Worm (Caenorhabditis elegans): Measurements from ENCODE around the gene tcer-1.

Gene tcer-1

DNA sequence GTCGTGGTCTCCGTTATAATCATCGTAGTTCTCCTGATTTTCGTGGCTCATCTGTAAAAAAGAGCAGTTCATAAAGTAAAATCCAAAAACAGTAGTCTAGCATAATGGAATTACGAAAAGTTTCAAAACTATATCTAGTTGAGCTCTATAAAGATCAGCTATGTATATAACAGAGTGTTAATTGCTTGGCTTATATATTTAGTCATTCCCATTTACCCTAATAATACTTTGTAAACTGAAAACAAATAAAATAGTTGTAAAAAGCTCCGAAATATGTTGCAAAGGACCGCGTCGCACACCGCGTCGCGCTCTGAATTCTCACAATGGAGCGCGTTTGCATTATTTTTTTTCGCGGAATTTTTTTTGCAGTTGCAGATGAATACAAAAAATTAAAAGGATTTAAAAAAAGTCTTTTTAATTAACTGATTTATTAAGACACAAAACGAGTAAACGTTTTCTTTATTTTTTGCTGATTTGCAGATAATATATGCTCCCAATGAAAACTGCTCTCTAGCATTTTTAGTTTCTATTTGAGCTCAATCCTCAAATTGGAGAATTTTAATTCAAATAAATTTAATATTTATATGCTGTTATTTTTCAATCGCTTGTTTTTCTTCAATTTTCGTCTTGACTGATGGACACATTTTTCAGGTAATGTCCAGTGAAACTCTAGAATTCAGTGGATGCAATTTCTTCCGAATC is at the start of gene tcer-1, which contains the start of gene ZK1127.5:
TSS of gene tcer-1 (minus strand) at position 51 of the 702 bp plus-strand sequence.
TSS of gene ZK1127.5 (plus strand) at position 652 of the 702 bp plus-strand sequence.
- no peak for TF ChIP-seq flt-1 (GFP tag; IDR thresholded peaks at IDR 0.05)
- TF ChIP-seq med-1 (GFP tag; optimal IDR thresholded peaks at IDR 0.05; ENCODE audit: insufficient read depth): no peak
- no peak for TF ChIP-seq T22C8.4 (GFP tag; IDR thresholded peaks at IDR 0.05)
- TF ChIP-seq cog-1 (tag; optimal IDR thresholded peaks at IDR 0.05): no peak
- no peak for TF ChIP-seq klf-2 (GFP tag; conservative IDR thresholded peaks at IDR 0.05)
- no peak for TF ChIP-seq ztf-29 (GFP tag; IDR thresholded peaks at IDR 0.05)
- no peak for TF ChIP-seq ref-1 (GFP tag; conservative IDR thresholded peaks at IDR 0.05)
- no peak for TF ChIP-seq ztf-23 (GFP tag; IDR thresholded peaks at IDR 0.05)
- no peak for TF ChIP-seq tab-1 (GFP tag; IDR thresholded peaks at IDR 0.05)

DNA sequence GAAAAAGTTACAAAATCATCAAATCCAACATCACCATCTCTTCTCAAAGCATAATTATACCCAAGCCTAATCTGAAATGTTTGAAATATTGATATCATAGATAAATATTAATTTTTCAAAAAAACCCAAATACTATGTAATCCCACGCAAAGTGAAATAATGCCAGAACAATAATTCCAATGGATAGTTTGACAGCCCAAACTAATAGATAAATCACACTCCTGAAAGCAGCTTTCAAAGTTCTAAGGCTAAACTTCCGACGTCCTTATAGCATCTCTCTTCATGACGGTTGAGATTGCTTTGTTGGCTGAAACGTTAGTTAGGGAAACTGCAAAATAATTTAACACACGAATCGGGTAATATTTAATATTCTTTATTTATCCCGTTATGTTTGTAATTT is 49.4 kb upstream of the tcer-1 start:
- TF ChIP-seq ztf-29 (GFP tag; IDR thresholded peaks at IDR 0.05) (no peak), T22C8.4 (GFP tag; IDR thresholded peaks at IDR 0.05) (no peak), tab-1 (GFP tag; IDR thresholded peaks at IDR 0.05) (no peak), cog-1 (tag; optimal IDR thresholded peaks at IDR 0.05) (no peak), ztf-23 (GFP tag; IDR thresholded peaks at IDR 0.05) (no peak), med-1 (GFP tag; optimal IDR thresholded peaks at IDR 0.05; ENCODE audit: insufficient read depth) (no peak), flt-1 (GFP tag; IDR thresholded peaks at IDR 0.05) (no peak), klf-2 (GFP tag; conservative IDR thresholded peaks at IDR 0.05) (no peak), ref-1 (GFP tag; conservative IDR thresholded peaks at IDR 0.05) (no peak)

DNA sequence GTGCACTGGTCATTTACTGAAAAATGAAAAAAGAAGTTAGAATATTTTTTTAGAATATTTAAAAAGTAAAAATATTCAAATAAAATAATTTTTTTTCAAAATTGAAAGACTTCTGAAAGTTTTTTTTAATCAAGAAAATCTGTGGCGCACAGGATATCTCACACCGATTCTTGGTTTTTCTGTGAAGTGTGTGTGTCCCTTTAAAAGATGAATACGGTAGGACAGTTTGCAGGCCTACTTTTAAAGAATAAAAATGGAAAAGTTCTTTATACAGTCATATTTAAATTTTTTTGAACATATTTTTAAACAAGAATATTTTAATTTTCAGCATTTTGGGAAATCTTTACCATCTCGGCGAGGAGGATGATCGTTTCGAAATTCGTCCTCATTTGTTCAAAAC is 48.7 kb upstream of the tcer-1 start, which contains the start of gene mct-5:
TSS of gene mct-5 (minus strand) at position 16 of the 400 bp plus-strand sequence.
- no peak for TF ChIP-seq ref-1 (GFP tag; conservative IDR thresholded peaks at IDR 0.05)
- TF ChIP-seq klf-2 (GFP tag; conservative IDR thresholded peaks at IDR 0.05): no peak
- no peak for TF ChIP-seq tab-1 (GFP tag; IDR thresholded peaks at IDR 0.05)
- TF ChIP-seq flt-1 (GFP tag; IDR thresholded peaks at IDR 0.05): no peak
- TF ChIP-seq med-1 (GFP tag; optimal IDR thresholded peaks at IDR 0.05; ENCODE audit: insufficient read depth): no peak
- no peak for TF ChIP-seq ztf-29 (GFP tag; IDR thresholded peaks at IDR 0.05)
- TF ChIP-seq ztf-23 (GFP tag; IDR thresholded peaks at IDR 0.05): no peak
- TF ChIP-seq T22C8.4 (GFP tag; IDR thresholded peaks at IDR 0.05): no peak
- TF ChIP-seq cog-1 (tag; optimal IDR thresholded peaks at IDR 0.05): no peak

DNA sequence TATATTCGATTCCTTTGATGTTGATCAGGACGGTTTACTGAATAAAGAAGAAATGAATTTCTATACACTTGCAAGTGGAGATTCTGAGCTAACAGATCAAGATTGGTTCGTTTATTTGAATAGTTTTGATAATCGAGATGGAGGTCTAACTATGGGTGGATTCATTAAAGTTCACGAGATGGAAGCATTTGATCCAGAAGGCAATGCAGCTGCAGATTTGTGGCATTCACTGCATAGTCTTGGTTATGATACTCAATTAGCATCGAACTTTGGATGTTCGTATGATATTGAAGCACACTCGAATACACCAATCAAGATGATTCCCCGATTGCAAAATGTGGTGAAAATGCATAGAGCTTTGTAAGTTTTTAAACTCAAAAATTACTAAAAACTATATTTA is 46.1 kb upstream of the tcer-1 start:
- TF ChIP-seq T22C8.4 (GFP tag; IDR thresholded peaks at IDR 0.05) (no peak), ref-1 (GFP tag; conservative IDR thresholded peaks at IDR 0.05) (no peak), flt-1 (GFP tag; IDR thresholded peaks at IDR 0.05) (no peak), ztf-29 (GFP tag; IDR thresholded peaks at IDR 0.05) (no peak), cog-1 (tag; optimal IDR thresholded peaks at IDR 0.05) (no peak), ztf-23 (GFP tag; IDR thresholded peaks at IDR 0.05) (no peak), klf-2 (GFP tag; conservative IDR thresholded peaks at IDR 0.05) (no peak), tab-1 (GFP tag; IDR thresholded peaks at IDR 0.05) (no peak)

DNA sequence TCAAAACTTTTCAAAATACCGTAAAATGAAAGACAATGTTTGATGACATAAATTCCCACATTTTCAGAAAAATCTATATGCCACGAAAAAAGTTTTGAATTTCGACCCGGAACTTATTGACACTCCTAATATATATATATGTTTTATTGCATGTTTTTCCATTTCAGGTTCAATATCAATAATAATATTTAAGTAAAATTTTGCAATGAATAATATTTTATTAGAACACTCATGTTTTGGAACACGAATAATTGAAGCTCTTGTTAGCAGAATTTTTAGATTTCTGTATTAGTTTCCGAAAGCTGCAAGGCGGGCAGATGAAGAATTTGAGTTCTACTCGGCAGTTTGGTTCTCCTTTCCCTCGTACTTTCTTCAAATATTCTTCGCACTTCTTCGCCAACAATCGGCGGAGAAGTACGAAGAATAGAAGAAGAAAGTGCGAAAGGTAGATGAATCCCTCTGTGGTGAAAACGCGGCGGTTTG is 43.5 kb upstream of the tcer-1 start, which contains the start of gene T02G5.3:
TSS of gene T02G5.3 (plus strand) at position 51 of the 483 bp plus-strand sequence.
- no peak for TF ChIP-seq ztf-23 (GFP tag; IDR thresholded peaks at IDR 0.05)
- 0 out of 2 replicates have a peak, but pooled peaks have one; percentile 40 for TF ChIP-seq flt-1 (GFP tag; IDR thresholded peaks at IDR 0.05)
- no peak for TF ChIP-seq tab-1 (GFP tag; IDR thresholded peaks at IDR 0.05)
- no peak for TF ChIP-seq ref-1 (GFP tag; conservative IDR thresholded peaks at IDR 0.05)

DNA sequence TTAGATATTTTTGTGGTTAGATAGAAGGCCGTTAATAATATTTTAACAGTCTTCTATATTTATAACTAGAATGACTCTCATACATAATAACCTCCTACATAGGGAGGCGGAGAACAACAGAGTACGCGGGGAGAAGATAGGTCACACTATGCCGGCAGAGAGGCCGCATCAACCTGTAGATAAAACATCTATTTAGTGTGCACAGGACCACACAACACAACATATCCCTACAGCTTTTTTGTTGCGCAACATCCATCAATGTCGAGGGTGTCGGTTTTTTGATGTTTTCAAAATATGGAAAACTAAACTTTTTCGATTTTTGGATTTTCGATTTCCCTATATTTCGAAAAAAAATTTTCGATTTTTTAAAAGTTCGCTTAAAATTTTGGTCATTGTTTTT is 41.0 kb upstream of the tcer-1 start:
- no peak for TF ChIP-seq med-1 (GFP tag; optimal IDR thresholded peaks at IDR 0.05; ENCODE audit: insufficient read depth)
- no peak for TF ChIP-seq flt-1 (GFP tag; IDR thresholded peaks at IDR 0.05)
- TF ChIP-seq cog-1 (tag; optimal IDR thresholded peaks at IDR 0.05): no peak
- TF ChIP-seq klf-2 (GFP tag; conservative IDR thresholded peaks at IDR 0.05): no peak
- no peak for TF ChIP-seq ztf-23 (GFP tag; IDR thresholded peaks at IDR 0.05)

DNA sequence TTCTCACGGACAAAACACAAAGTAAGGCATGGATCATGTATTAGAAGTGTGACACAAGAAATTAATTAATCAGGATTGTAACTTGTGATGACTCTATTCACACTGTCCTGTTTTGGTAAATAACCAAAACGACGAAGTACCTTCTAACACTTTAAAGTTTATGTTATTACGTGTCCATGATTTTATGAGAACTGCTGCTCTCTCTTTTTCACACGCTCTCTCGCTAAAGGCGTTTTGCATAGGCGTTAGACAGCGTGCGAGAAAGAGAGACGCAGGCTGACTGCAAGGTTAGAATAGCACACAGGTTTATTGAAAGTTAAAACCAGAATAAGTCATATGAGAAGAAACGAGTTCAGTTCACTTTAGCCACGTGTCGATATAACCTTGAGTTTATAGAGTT is 40.2 kb upstream of the tcer-1 start:
- TF ChIP-seq flt-1 (GFP tag; IDR thresholded peaks at IDR 0.05): no peak
- no peak for TF ChIP-seq klf-2 (GFP tag; conservative IDR thresholded peaks at IDR 0.05)
- no peak for TF ChIP-seq med-1 (GFP tag; optimal IDR thresholded peaks at IDR 0.05; ENCODE audit: insufficient read depth)
- no peak for TF ChIP-seq ztf-29 (GFP tag; IDR thresholded peaks at IDR 0.05)
- TF ChIP-seq ztf-23 (GFP tag; IDR thresholded peaks at IDR 0.05): no peak
- no peak for TF ChIP-seq ref-1 (GFP tag; conservative IDR thresholded peaks at IDR 0.05)
- no peak for TF ChIP-seq tab-1 (GFP tag; IDR thresholded peaks at IDR 0.05)
- TF ChIP-seq cog-1 (tag; optimal IDR thresholded peaks at IDR 0.05): no peak
- TF ChIP-seq T22C8.4 (GFP tag; IDR thresholded peaks at IDR 0.05): no peak

DNA sequence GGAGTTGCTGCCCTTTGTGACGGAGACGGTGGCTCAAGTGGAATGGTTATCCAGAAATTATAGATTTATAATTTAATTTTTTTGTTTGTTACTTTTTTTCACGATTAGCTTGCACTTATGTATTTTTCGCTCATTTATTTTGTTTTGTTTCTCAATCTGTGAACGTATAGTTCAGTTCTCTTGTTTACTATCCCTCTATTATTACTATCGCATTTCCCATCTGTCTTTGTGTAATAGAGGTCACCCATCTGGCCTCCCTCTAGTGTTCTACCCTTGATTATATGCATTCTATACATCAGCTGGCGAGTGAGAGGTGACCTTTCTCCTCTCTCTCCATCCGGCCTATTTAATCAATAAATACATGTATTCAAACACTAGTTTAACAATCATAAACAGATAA is 34.1 kb upstream of the tcer-1 start, which contains the start of the genes T02G5.14 and T02G5.15:
TSS of gene T02G5.14 (plus strand) at position 301 of the 400 bp plus-strand sequence.
TSS of gene T02G5.15 (plus strand) at position 301 of the 400 bp plus-strand sequence.
- TF ChIP-seq T22C8.4 (GFP tag; IDR thresholded peaks at IDR 0.05): peak; percentile 58

DNA sequence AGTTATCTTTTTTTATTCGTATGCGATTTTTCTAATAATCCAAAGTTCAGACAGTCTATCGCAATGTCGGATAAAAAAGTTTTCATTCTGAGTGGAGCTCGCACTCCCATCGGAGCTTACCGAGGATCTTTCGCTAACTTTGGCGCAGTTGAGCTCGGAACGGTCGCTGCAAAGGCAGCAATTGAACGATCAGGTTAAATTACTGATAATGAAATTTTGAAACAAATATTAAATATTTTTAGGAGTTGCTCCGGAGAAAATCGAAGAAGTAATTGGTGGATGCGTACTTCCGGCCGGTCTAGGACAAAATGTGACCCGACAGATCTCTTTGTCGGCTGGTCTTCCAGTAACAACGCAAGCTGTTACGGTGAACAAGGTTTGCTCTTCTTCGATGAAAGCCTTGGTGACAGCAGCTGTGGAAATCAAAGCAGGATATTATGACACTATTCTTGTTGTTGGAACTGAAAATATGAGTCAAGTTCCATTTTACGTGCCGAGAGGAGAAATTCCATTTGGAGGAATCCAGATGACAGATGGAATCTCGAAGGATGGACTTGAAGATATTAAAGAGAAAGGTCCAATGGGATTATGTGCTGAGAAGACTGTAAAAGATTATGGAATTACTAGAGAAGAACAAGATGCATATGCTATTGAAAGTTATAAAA is 25.8 kb upstream of the tcer-1 start, which contains the start of gene T02G5.7:
TSS of gene T02G5.7 (plus strand) at position 51 of the 665 bp plus-strand sequence.
- TF ChIP-seq ref-1 (GFP tag; conservative IDR thresholded peaks at IDR 0.05) (no peak), klf-2 (GFP tag; conservative IDR thresholded peaks at IDR 0.05) (no peak), cog-1 (tag; optimal IDR thresholded peaks at IDR 0.05) (no peak), flt-1 (GFP tag; IDR thresholded peaks at IDR 0.05) (no peak)

DNA sequence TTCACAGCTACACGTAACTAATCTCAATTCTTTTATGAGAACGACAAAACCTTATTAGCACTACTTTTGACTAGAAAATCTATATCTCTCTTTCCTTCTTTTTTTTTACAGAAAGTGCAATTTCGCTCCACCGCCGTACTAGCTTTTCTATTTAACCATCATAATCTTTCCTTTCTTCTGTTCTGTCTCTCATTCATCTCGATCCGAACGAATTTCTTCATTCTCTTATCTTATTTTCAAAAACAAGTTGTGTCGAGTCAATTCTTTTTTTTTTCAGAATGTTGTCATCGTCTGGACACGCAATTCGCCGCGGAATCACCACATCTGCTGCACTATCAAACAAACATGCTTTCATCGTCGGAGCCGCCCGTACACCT is 23.7 kb upstream of the tcer-1 start, which contains the start of gene kat-1:
TSS of gene kat-1 (plus strand) at position 278 of the 377 bp plus-strand sequence.
- no peak for TF ChIP-seq tab-1 (GFP tag; IDR thresholded peaks at IDR 0.05)
- no peak for TF ChIP-seq klf-2 (GFP tag; conservative IDR thresholded peaks at IDR 0.05)
- no peak for TF ChIP-seq flt-1 (GFP tag; IDR thresholded peaks at IDR 0.05)
- TF ChIP-seq ztf-23 (GFP tag; IDR thresholded peaks at IDR 0.05): no peak
- no peak for TF ChIP-seq ref-1 (GFP tag; conservative IDR thresholded peaks at IDR 0.05)
- no peak for TF ChIP-seq med-1 (GFP tag; optimal IDR thresholded peaks at IDR 0.05; ENCODE audit: insufficient read depth)
- TF ChIP-seq ztf-29 (GFP tag; IDR thresholded peaks at IDR 0.05): no peak
- no peak for TF ChIP-seq cog-1 (tag; optimal IDR thresholded peaks at IDR 0.05)
- TF ChIP-seq T22C8.4 (GFP tag; IDR thresholded peaks at IDR 0.05): no peak

Measured in whole organism, midembryonic.